Worm (Caenorhabditis elegans): ENCODE data around the gene pms-2.

The pms-2 gene

ce11 chrV:11562643-11563042 lies 7.8 kb downstream of the pms-2 start, which contains the start of gene srx-86:
TSS of gene srx-86 (plus strand) at chrV:11562943.
- TF ChIP-seq ztf-6 (GFP tag; IDR thresholded peaks at IDR 0.05) (no peak), ceh-27 (GFP tag; optimal IDR thresholded peaks at IDR 0.05) (no peak), F49E8.2 (tag; optimal IDR thresholded peaks at IDR 0.05; ENCODE audit: insufficient read depth) (no peak), ztf-3 (GFP tag; optimal IDR thresholded peaks at IDR 0.05) (no peak), dpff-1 (tag; optimal IDR thresholded peaks at IDR 0.05) (no peak), hsf-1 (GFP tag; IDR thresholded peaks at IDR 0.05) (no peak), pha-4 (tag; optimal IDR thresholded peaks at IDR 0.05) (no peak), tbp1 (GFP tag; optimal IDR thresholded peaks at IDR 0.05) (no peak), K12H6.12 (tag; optimal IDR thresholded peaks at IDR 0.05) (no peak), let-526 (GFP tag; IDR thresholded peaks at IDR 0.05) (no peak), sptf-2 (GFP tag; optimal IDR thresholded peaks at IDR 0.05) (no peak), akir-1 (GFP tag; optimal IDR thresholded peaks at IDR 0.05) (no peak), let-607 (tag; optimal IDR thresholded peaks at IDR 0.05) (no peak), Y95B8A.8 (GFP tag; IDR thresholded peaks at IDR 0.05) (no peak)

DNA sequence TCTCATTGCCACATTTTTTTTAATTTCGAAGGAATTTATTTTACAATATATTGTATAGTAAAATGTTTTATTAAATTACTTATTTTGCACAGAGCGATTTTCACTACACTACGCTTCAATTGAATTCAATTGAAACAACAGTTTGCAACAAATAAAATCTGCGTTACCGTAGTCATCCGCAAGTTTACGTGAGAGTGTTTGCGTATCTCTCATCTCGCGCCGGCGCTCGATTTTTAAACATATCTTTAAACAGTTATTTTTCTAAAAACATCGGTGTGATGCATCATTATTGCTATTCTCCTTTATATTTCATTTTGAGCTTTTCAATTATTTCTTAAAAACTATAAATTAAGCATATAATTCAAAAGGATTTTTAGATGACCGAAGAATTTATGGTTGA lies 16.1 kb downstream of the pms-2 start, which contains the start of gene duo-1:
Gene duo-1, plus strand, starts transcription at position 371 of the 400 bp plus-strand sequence.
- no peak for TF ChIP-seq aptf-3 (GFP tag; IDR thresholded peaks at IDR 0.05)
- no peak for TF ChIP-seq fkh-3 (tag; optimal IDR thresholded peaks at IDR 0.05)
- peak; percentile 72 for TF ChIP-seq rcor-1 (GFP tag; IDR thresholded peaks at IDR 0.05)
- peak; percentile 79 for TF ChIP-seq ceh-91 (GFP tag; IDR thresholded peaks at IDR 0.05)
- no peak for TF ChIP-seq ztf-6 (GFP tag; IDR thresholded peaks at IDR 0.05)
- TF ChIP-seq ceh-100 (GFP tag; IDR thresholded peaks at IDR 0.05) = no peak
- TF ChIP-seq lin-40 (tag; optimal IDR thresholded peaks at IDR 0.05) = no peak
- TF ChIP-seq madf-3 (GFP tag; IDR thresholded peaks at IDR 0.05) = no peak
- TF ChIP-seq lin-35 (GFP tag; optimal IDR thresholded peaks at IDR 0.05) = peak in 1 of 3 experiments; percentile 41
- TF ChIP-seq Y79H2A.3 (GFP tag; conservative IDR thresholded peaks at IDR 0.05) = no peak
- TF ChIP-seq nfya-1 (tag; optimal IDR thresholded peaks at IDR 0.05; ENCODE audit: borderline replicate concordance, insufficient read depth) = no peak
- TF ChIP-seq hmg-1.2 (GFP tag; IDR thresholded peaks at IDR 0.05) = peak; percentile 28; the same call in 1 of the 2 replicates
- no peak for TF ChIP-seq madf-10 (tag; optimal IDR thresholded peaks at IDR 0.05)
- TF ChIP-seq nhr-80 (tag; optimal IDR thresholded peaks at IDR 0.05) = no peak
- no peak for TF ChIP-seq C06A6.2 (GFP tag; conservative IDR thresholded peaks at IDR 0.05)
- no peak for TF ChIP-seq mel-28 (tag; optimal IDR thresholded peaks at IDR 0.05; ENCODE audit: borderline replicate concordance)
- TF ChIP-seq F22D6.2 (tag; optimal IDR thresholded peaks at IDR 0.05) = no peak
- TF ChIP-seq snpc-4 (GFP tag; optimal IDR thresholded peaks at IDR 0.05) = no peak
- peak in 1 of 4 experiments; percentile 49 for TF ChIP-seq snpc-4 (tag; optimal IDR thresholded peaks at IDR 0.05)
- no peak for TF ChIP-seq B0336.3 (GFP tag; IDR thresholded peaks at IDR 0.05)
- TF ChIP-seq B0035.1 (tag; optimal IDR thresholded peaks at IDR 0.05) = no peak
- peak; percentile 55 for TF ChIP-seq dox-1 (GFP tag; IDR thresholded peaks at IDR 0.05)
- no peak for TF ChIP-seq dpff-1 (tag; optimal IDR thresholded peaks at IDR 0.05)
- TF ChIP-seq ekl-4 (GFP tag; IDR thresholded peaks at IDR 0.05) = 0 out of 2 replicates have a peak, but pooled peaks have one; percentile 51
- no peak for TF ChIP-seq snpc-1.1 (tag; optimal IDR thresholded peaks at IDR 0.05; ENCODE audit: insufficient read depth)
- no peak for TF ChIP-seq Y53G8AR.9 (GFP tag; conservative IDR thresholded peaks at IDR 0.05)
- TF ChIP-seq nfyb-1 (GFP tag; IDR thresholded peaks at IDR 0.05) = no peak
- peak; percentile 64 for TF ChIP-seq D2030.7 (GFP tag; IDR thresholded peaks at IDR 0.05)
- no peak for TF ChIP-seq attf-5 (GFP tag; optimal IDR thresholded peaks at IDR 0.05)
- no peak for TF ChIP-seq B0019.2 (GFP tag; conservative IDR thresholded peaks at IDR 0.05)
- peak; percentile 95 for TF ChIP-seq efl-1 (GFP tag; optimal IDR thresholded peaks at IDR 0.05)
- TF ChIP-seq pbrm-1 (GFP tag; IDR thresholded peaks at IDR 0.05) = no peak
- no peak for TF ChIP-seq athp-1 (tag; optimal IDR thresholded peaks at IDR 0.05)
- no peak for TF ChIP-seq ztf-22 (GFP tag; optimal IDR thresholded peaks at IDR 0.05)
- peak; percentile 86 for TF ChIP-seq xnd-1 (tag; optimal IDR thresholded peaks at IDR 0.05)
- no peak for TF ChIP-seq ceh-58 (GFP tag; IDR thresholded peaks at IDR 0.05)
